Fruit fly (Drosophila melanogaster) whole organism, adult: ENCODE data around the gene CG31897.
A peak's percentile ranks its signal among the peaks of the same experiment; 100 is the strongest.

Experiments used
- CG11617 ChIP-seq: fragments of 200-800 bp; sonication (Bioruptor generic); optimal IDR thresholded peaks from 2 replicates; lab custom pipeline; 2017; ENCODE audit warnings: mild to moderate bottlenecking, missing biosample characterization, missing genetic modification reagents, missing genetic modification characterization
- CG33017 ChIP-seq: fragments of 200-800 bp; sonication (Bioruptor generic); optimal IDR thresholded peaks from 2 replicates; lab custom pipeline; 2018; ENCODE audit warnings: missing biosample characterization, mild to moderate bottlenecking, missing genetic modification characterization, moderate library complexity
- CG7101 ChIP-seq: fragments of 200-800 bp; sonication (Bioruptor generic); optimal IDR thresholded peaks from 2 replicates; lab custom pipeline; 2018; ENCODE audit warnings: missing biosample characterization, mild to moderate bottlenecking, missing genetic modification characterization, moderate library complexity
- Crg-1 ChIP-seq: fragments of 200-800 bp; sonication (Bioruptor generic); optimal IDR thresholded peaks from 2 replicates; lab custom pipeline; 2016; ENCODE audit warnings: missing biosample characterization, missing genetic modification characterization
- Hr96 ChIP-seq: fragments of 200-800 bp; sonication (Bioruptor generic); optimal IDR thresholded peaks from 2 replicates; lab custom pipeline; 2016; ENCODE audit warnings: missing biosample characterization, missing genetic modification characterization
- bab1 ChIP-seq: fragments of 200-800 bp; sonication (Bioruptor generic); optimal IDR thresholded peaks from 3 replicates; lab custom pipeline; 2019; ENCODE audit warnings: missing biosample characterization, mild to moderate bottlenecking, missing genetic modification characterization, moderate library complexity
- cnc ChIP-seq, 2 experiments: fragments of >200 bp; optimal IDR thresholded peaks; 2 replicates each; lab custom pipeline; 2017
- kay ChIP-seq: fragments of 200-800 bp; sonication (Bioruptor generic); peaks from one replicate; lab custom pipeline; 2016; ENCODE audit warnings: missing biosample characterization, missing genetic modification characterization, borderline replicate concordance
- ovo ChIP-seq: fragments of 200-800 bp; sonication (Bioruptor generic); optimal IDR thresholded peaks from 2 replicates; lab custom pipeline; 2016; ENCODE audit warnings: missing biosample characterization, missing genetic modification characterization
- tj ChIP-seq: fragments of 200-800 bp; sonication (Bioruptor generic); optimal IDR thresholded peaks from 3 replicates; lab custom pipeline; 2017; ENCODE audit warnings: missing biosample characterization, mild to moderate bottlenecking, missing genetic modification characterization, moderate library complexity
- toe ChIP-seq: fragments of 200-800 bp; sonication (Bioruptor generic); optimal IDR thresholded peaks from 2 replicates; lab custom pipeline; 2016; ENCODE audit warnings: missing biosample characterization, missing genetic modification characterization

DNA sequence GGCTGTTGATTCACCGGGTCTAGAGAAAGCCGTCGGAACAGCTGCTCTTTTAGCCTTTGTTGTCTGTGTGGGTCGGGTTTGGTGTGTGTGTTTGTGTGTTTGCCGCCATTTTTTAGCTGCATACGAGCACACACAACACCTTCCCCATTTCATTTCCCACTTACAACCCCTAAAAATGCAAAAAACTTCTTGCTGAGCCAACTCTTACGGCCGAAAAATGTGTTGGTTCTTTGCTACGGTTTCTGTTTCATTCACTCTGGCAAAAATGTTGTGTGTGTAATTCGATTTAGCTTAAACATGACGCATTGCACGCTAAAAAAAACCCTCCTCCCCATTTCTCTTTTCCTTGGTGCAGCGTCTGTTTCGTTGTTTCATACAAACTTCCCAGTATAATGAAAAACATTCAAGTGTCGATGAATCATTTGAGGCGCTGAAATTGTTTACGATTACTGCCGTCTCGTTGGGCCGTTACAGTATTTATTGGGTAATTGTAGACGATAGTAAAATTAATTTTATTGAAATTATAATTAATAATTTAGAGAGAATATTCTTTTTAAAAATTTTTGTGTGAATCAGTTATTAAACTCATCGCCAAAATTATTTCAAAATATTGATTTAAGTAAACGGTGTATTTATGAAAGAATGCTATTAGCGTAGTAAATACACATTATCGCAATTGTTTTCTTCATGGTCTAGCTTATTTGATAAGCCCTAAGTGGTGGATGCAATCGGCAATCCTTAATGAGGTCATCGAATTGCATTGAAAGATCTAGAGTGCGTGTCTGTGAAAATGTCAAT, 16.1 kb upstream of the CG31897 start:
- TF ChIP-seq CG7101 (tag; lab: Kevin White, UChicago): no peak
- peak; percentile 42 for TF ChIP-seq CG33017 (tag; lab: Kevin White, UChicago)
- no peak for TF ChIP-seq toe (GFP tag; lab: Kevin White, UChicago)
- no peak for TF ChIP-seq ovo
- TF ChIP-seq bab1 (GFP tag; lab: Kevin White, UChicago): peak; percentile 30
- TF ChIP-seq tj (GFP tag; lab: Kevin White, UChicago): peak; percentile 67
- TF ChIP-seq Hr96: no peak
- TF ChIP-seq cnc (optimal IDR thresholded peaks at IDR 0.05; lab: Kevin White, UChicago): no peak
- no peak for TF ChIP-seq CG11617 (GFP tag; lab: Kevin White, UChicago)
- TF ChIP-seq kay (GFP tag; lab: Kevin White, UChicago): peak; percentile 92
- no peak for TF ChIP-seq Crg-1 (GFP tag; lab: Kevin White, UChicago)
